Worm (Caenorhabditis elegans) whole organism, young adult: Measurements from ENCODE around the gene Y46H3D.1.

Experiments used
- B0019.2 ChIP-seq: fragments of 200-800 bp; sonication (Bioruptor generic); conservative IDR thresholded peaks from 2 replicates; pipeline ENCODE4 v1.3.6; 2022; ENCODE audit warnings: missing genetic modification reagents, missing genetic modification characterization, missing compliant biosample characterization
- F10E7.11 ChIP-seq: sonication (generic microtip); optimal IDR thresholded peaks from 2 replicates; lab custom pipeline; 2017; ENCODE audit warnings: mild to moderate bottlenecking, missing genetic modification characterization, moderate library complexity, missing compliant biosample characterization
- F22D6.2 ChIP-seq: sonication (generic microtip); optimal IDR thresholded peaks from 2 replicates; lab custom pipeline; 2016; ENCODE audit warnings: mild to moderate bottlenecking, missing genetic modification characterization, missing compliant biosample characterization
- F23B12.7 ChIP-seq: sonication (generic microtip); optimal IDR thresholded peaks from 2 replicates; lab custom pipeline; 2017; ENCODE audit warnings: missing genetic modification characterization, mild to moderate bottlenecking, missing compliant biosample characterization, antibody characterized with exemption, moderate library complexity; ENCODE audit not compliant: insufficient read depth
- F33H1.4 ChIP-seq: fragments of 200-800 bp; sonication (Bioruptor generic); IDR thresholded peaks from 2 replicates; pipeline ENCODE4 v1.3.6; 2022; ENCODE audit warnings: missing genetic modification reagents, missing genetic modification characterization, missing compliant biosample characterization
- F57A8.1 ChIP-seq: fragments of 200-800 bp; sonication (Bioruptor generic); optimal IDR thresholded peaks from 2 replicates; lab custom pipeline; 2018; ENCODE audit warnings: mild to moderate bottlenecking, missing genetic modification characterization, moderate library complexity, missing compliant biosample characterization
- K11D2.4 ChIP-seq: fragments of 200-800 bp; sonication (Bioruptor generic); IDR thresholded peaks from 2 replicates; pipeline ENCODE4 v1.3.6; 2022; ENCODE audit warnings: missing genetic modification reagents, missing genetic modification characterization, missing compliant biosample characterization
- T07F8.4 ChIP-seq: sonication (generic microtip); optimal IDR thresholded peaks from 2 replicates; lab custom pipeline; 2016; ENCODE audit warnings: mild to moderate bottlenecking, missing genetic modification characterization, moderate library complexity, missing compliant biosample characterization
- T26A5.8 ChIP-seq: sonication (generic microtip); optimal IDR thresholded peaks from 2 replicates; lab custom pipeline; 2016; ENCODE audit warnings: missing genetic modification characterization, missing compliant biosample characterization
- Y53G8AR.9 ChIP-seq: fragments of 200-800 bp; sonication (Bioruptor generic); conservative IDR thresholded peaks from 2 replicates; pipeline ENCODE4 v1.3.6; 2022; ENCODE audit warnings: missing genetic modification reagents, missing genetic modification characterization, missing compliant biosample characterization
- Y95B8A.8 ChIP-seq: fragments of 200-800 bp; sonication (Bioruptor generic); IDR thresholded peaks from 2 replicates; pipeline ENCODE4 v1.3.6; 2022; ENCODE audit warnings: missing genetic modification reagents, missing genetic modification characterization, missing compliant biosample characterization
- athp-1 ChIP-seq: sonication (generic microtip); optimal IDR thresholded peaks from 2 replicates; lab custom pipeline; 2017; ENCODE audit warnings: mild to moderate bottlenecking, missing genetic modification characterization, missing compliant biosample characterization
- bed-2 ChIP-seq: fragments of 200-800 bp; sonication (Bioruptor generic); IDR thresholded peaks from 2 replicates; pipeline ENCODE4 v1.3.6; 2022; ENCODE audit warnings: missing genetic modification reagents, missing genetic modification characterization, missing compliant biosample characterization
- cebp-2 ChIP-seq: fragments of 200-800 bp; sonication (Bioruptor generic); IDR thresholded peaks from 2 replicates; pipeline ENCODE4 v1.3.6; 2022; ENCODE audit warnings: missing genetic modification characterization, missing compliant biosample characterization
- ceh-58 ChIP-seq: fragments of 200-800 bp; sonication (Bioruptor generic); IDR thresholded peaks from 2 replicates; pipeline ENCODE4 v1.3.6; 2022; ENCODE audit warnings: missing genetic modification characterization, missing compliant biosample characterization
- dox-1 ChIP-seq: fragments of 200-800 bp; sonication (Bioruptor generic); IDR thresholded peaks from 2 replicates; pipeline ENCODE4 v1.3.6; 2022; ENCODE audit warnings: missing genetic modification reagents, missing genetic modification characterization, missing compliant biosample characterization
- efl-1 ChIP-seq: fragments of 150-350 bp; optimal IDR thresholded peaks from 2 replicates; lab custom pipeline; 2014; ENCODE audit warnings: missing biosample characterization, missing genetic modification reagents, missing genetic modification characterization
- ekl-4 ChIP-seq: fragments of 200-800 bp; sonication (Bioruptor generic); IDR thresholded peaks from 2 replicates; pipeline ENCODE4 v1.3.6; 2022; ENCODE audit warnings: missing genetic modification reagents, missing genetic modification characterization, missing compliant biosample characterization
- hlh-12 ChIP-seq: sonication (generic microtip); optimal IDR thresholded peaks from 2 replicates; lab custom pipeline; 2016; ENCODE audit warnings: missing genetic modification characterization, missing compliant biosample characterization
- hlh-26 ChIP-seq: fragments of 200-800 bp; sonication (Bioruptor generic); conservative IDR thresholded peaks from 2 replicates; pipeline ENCODE4 v1.3.6; 2022; ENCODE audit warnings: missing genetic modification reagents, missing genetic modification characterization, missing compliant biosample characterization
- hsf-1 ChIP-seq: fragments of 200-800 bp; sonication (Bioruptor generic); IDR thresholded peaks from 2 replicates; pipeline ENCODE4 v1.3.6; 2022; ENCODE audit warnings: missing genetic modification reagents, missing genetic modification characterization, missing compliant biosample characterization
- let-526 ChIP-seq: fragments of 200-800 bp; sonication (Bioruptor generic); IDR thresholded peaks from 2 replicates; pipeline ENCODE4 v1.3.6; 2022; ENCODE audit warnings: missing genetic modification reagents, missing genetic modification characterization, missing compliant biosample characterization
- let-607 ChIP-seq, 2 experiments: fragments of 200-800 bp in 1 of 2; sonication (Bioruptor generic) in 1 of 2; sonication (generic microtip) in 1 of 2; optimal IDR thresholded peaks; 2 replicates each; lab custom pipeline; 2016 to 2018; ENCODE audit warnings: mild to moderate bottlenecking in 2 of 2, missing compliant biosample characterization in 2 of 2, missing genetic modification characterization in 2 of 2, moderate library complexity in 2 of 2, missing genotype in 1 of 2
- lin-26 ChIP-seq: fragments of 200-800 bp; sonication (Bioruptor generic); IDR thresholded peaks from 2 replicates; pipeline ENCODE4 v1.3.6; 2022; ENCODE audit warnings: missing genetic modification reagents, missing genetic modification characterization, missing compliant biosample characterization
- lin-40 ChIP-seq: sonication (generic microtip); optimal IDR thresholded peaks from 2 replicates; lab custom pipeline; 2016; ENCODE audit warnings: missing genetic modification characterization, mild to moderate bottlenecking, missing compliant biosample characterization, missing genotype, missing genetic modification reagents
- lsl-1 ChIP-seq: fragments of 200-800 bp; sonication (Bioruptor generic); optimal IDR thresholded peaks from 2 replicates; lab custom pipeline; 2018; ENCODE audit warnings: mild to moderate bottlenecking, missing genetic modification characterization, moderate library complexity, missing compliant biosample characterization
- nhr-179 ChIP-seq: sonication (generic microtip); optimal IDR thresholded peaks from 2 replicates; lab custom pipeline; 2016; ENCODE audit warnings: mild to moderate bottlenecking, missing genetic modification characterization, missing compliant biosample characterization
- nhr-27 ChIP-seq: fragments of 200-800 bp; sonication (Bioruptor generic); optimal IDR thresholded peaks from 2 replicates; lab custom pipeline; 2018; ENCODE audit warnings: mild to moderate bottlenecking, missing genetic modification characterization, moderate library complexity, missing compliant biosample characterization
- nhr-80 ChIP-seq: sonication (generic microtip); optimal IDR thresholded peaks from 2 replicates; lab custom pipeline; 2016; ENCODE audit warnings: missing genetic modification characterization, missing compliant biosample characterization
- pbrm-1 ChIP-seq: fragments of 200-800 bp; sonication (Bioruptor generic); IDR thresholded peaks from 2 replicates; pipeline ENCODE4 v1.3.6; 2022; ENCODE audit warnings: missing genetic modification reagents, missing genetic modification characterization, missing compliant biosample characterization
- snpc-1.3 ChIP-seq: sonication (generic microtip); optimal IDR thresholded peaks from 2 replicates; lab custom pipeline; 2017; ENCODE audit warnings: missing genetic modification characterization, mild to moderate bottlenecking, missing compliant biosample characterization, antibody characterized with exemption, moderate library complexity, missing genotype, missing genetic modification reagents; ENCODE audit not compliant: insufficient read depth
- ztf-22 ChIP-seq: fragments of 200-800 bp; sonication (Bioruptor generic); optimal IDR thresholded peaks from 2 replicates; lab custom pipeline; 2018; ENCODE audit warnings: mild to moderate bottlenecking, missing genetic modification characterization, moderate library complexity, missing compliant biosample characterization
- ztf-25 ChIP-seq: fragments of 200-800 bp; sonication (Bioruptor generic); IDR thresholded peaks from 2 replicates; pipeline ENCODE4 v1.3.6; 2022; ENCODE audit warnings: missing genetic modification reagents, missing genetic modification characterization, missing compliant biosample characterization
- ztf-28 ChIP-seq: fragments of 200-800 bp; sonication (Bioruptor generic); IDR thresholded peaks from 2 replicates; pipeline ENCODE4 v1.3.6; 2022; ENCODE audit warnings: missing genetic modification reagents, missing genetic modification characterization, missing compliant biosample characterization

Gene Y46H3D.1

ce11 chrV:1624340-1624739, 18.0 kb upstream of the Y46H3D.1 start, which contains the start of gene nhr-110:
nhr-110 (minus strand) TSS chrV:1624440.
- TF ChIP-seq Y95B8A.8 (GFP tag; lab: Robert Waterston, UW) (no peak), F57A8.1 (GFP tag; lab: Kevin White, UChicago) (no peak), ztf-25 (GFP tag; lab: Robert Waterston, UW) (no peak), F33H1.4 (no peak), pbrm-1 (GFP tag; lab: Robert Waterston, UW) (no peak), hlh-26 (no peak), ceh-58 (no peak)
- TF ChIP-seq, all 124 proteins: peak for 0

ce11 chrV:1626720-1627119, 15.6 kb upstream of the Y46H3D.1 start, which contains the start of gene nhr-237:
nhr-237 (minus strand) TSS chrV:1626820.
- TF ChIP-seq pbrm-1 (GFP tag; lab: Robert Waterston, UW) = no peak
- no peak for TF ChIP-seq nhr-179 (tag; lab: Kevin White, UChicago)
- no peak for TF ChIP-seq bed-2 (GFP tag; lab: Robert Waterston, UW)

ce11 chrV:1627269-1627668, 15.0 kb upstream of the Y46H3D.1 start:
- TF ChIP-seq athp-1 (tag; lab: Kevin White, UChicago) (no peak), ztf-22 (GFP tag; lab: Kevin White, UChicago) (no peak), nhr-80 (no peak), bed-2 (GFP tag; lab: Robert Waterston, UW) (no peak), efl-1 (GFP tag; lab: Kevin White, UChicago) (no peak), ceh-58 (no peak), hsf-1 (GFP tag; lab: Robert Waterston, UW) (no peak), T07F8.4 (no peak), B0019.2 (GFP tag; lab: Robert Waterston, UW) (no peak), dox-1 (GFP tag; lab: Robert Waterston, UW) (no peak), lsl-1 (GFP tag; lab: Kevin White, UChicago) (no peak), F10E7.11 (tag; lab: Kevin White, UChicago) (no peak), F22D6.2 (tag; lab: Kevin White, UChicago) (no peak), lin-40 (tag; lab: Kevin White, UChicago) (peak; percentile 22), hlh-12 (no peak), let-526 (GFP tag; lab: Robert Waterston, UW) (no peak), ztf-28 (GFP tag; lab: Robert Waterston, UW) (no peak), K11D2.4 (no peak), snpc-1.3 (tag; lab: Kevin White, UChicago) (no peak), lin-26 (GFP tag; lab: Robert Waterston, UW) (peak; percentile 40; the same call in 1 of the 2 replicates), F23B12.7 (tag; lab: Kevin White, UChicago) (no peak), nhr-27 (tag; lab: Kevin White, UChicago) (no peak), cebp-2 (no peak), ekl-4 (GFP tag; lab: Robert Waterston, UW) (no peak), Y53G8AR.9 (0 out of 2 replicates have a peak, but pooled peaks have one; percentile 25)

ce11 chrV:1629329-1629728, 13.0 kb upstream of the Y46H3D.1 start, which contains the start of gene nhr-238:
nhr-238 (minus strand) TSS chrV:1629432.
- TF ChIP-seq T26A5.8 (tag; lab: Kevin White, UChicago) = no peak
- no peak for TF ChIP-seq F23B12.7 (tag; lab: Kevin White, UChicago)
- no peak for TF ChIP-seq let-607 (tag; optimal IDR thresholded peaks at IDR 0.05; lab: Kevin White, UChicago)
